Fruit fly (Drosophila melanogaster): ENCODE results near the gene Atac1.

The Atac1 gene

dm6 chr2L:6919203-6919849, 40.8 kb downstream of the Atac1 start (continued):
- TF ChIP-seq Med (GFP tag) (peak; percentile 1), MESR4 (GFP tag; optimal IDR thresholded peaks at IDR 0.05) (peak; percentile 32), sna (GFP tag; IDR thresholded peaks at IDR 0.05; ENCODE audit: partially characterized antibody) (0 out of 2 replicates have a peak, but pooled peaks have one; percentile 10), CG12391 (tag; optimal IDR thresholded peaks at IDR 0.05) (peak; percentile 27)

- peak; percentile 15 for TF ChIP-seq pfk (GFP tag; optimal IDR thresholded peaks at IDR 0.05)
- TF ChIP-seq CG5180 (GFP tag; optimal IDR thresholded peaks at IDR 0.05), result no peak
- peak; percentile 82 for TF ChIP-seq Nf-YC (tag; optimal IDR thresholded peaks at IDR 0.05)
- peak; percentile 60 for TF ChIP-seq Max (GFP tag; optimal IDR thresholded peaks at IDR 0.05)
- TF ChIP-seq Fer1 (GFP tag; optimal IDR thresholded peaks at IDR 0.05), result peak; percentile 78
- TF ChIP-seq CG34376 (GFP tag; optimal IDR thresholded peaks at IDR 0.05), result peak; percentile 33
- peak; percentile 84 for TF ChIP-seq CG3281 (GFP tag; optimal IDR thresholded peaks at IDR 0.05)
- TF ChIP-seq CG13424 (tag; optimal IDR thresholded peaks at IDR 0.05), result peak; percentile 85
- TF ChIP-seq gro (GFP tag; optimal IDR thresholded peaks at IDR 0.05), result peak; percentile 3
- peak; percentile 72 for TF ChIP-seq B-H2 (GFP tag; optimal IDR thresholded peaks at IDR 0.05)
- TF ChIP-seq CG16813 (GFP tag; IDR thresholded peaks at IDR 0.05; ENCODE audit: partially characterized antibody), result no peak
- no peak for TF ChIP-seq Dfd (GFP tag; optimal IDR thresholded peaks at IDR 0.05)
- TF ChIP-seq ttk (GFP tag; IDR thresholded peaks at IDR 0.05), result no peak
- 0 out of 3 replicates have a peak, but pooled peaks have one; percentile 44 for TF ChIP-seq H15 (GFP tag; IDR thresholded peaks at IDR 0.05)
- TF ChIP-seq Meics (GFP tag; optimal IDR thresholded peaks at IDR 0.05), result peak; percentile 83
- TF ChIP-seq CG17912 (GFP tag; optimal IDR thresholded peaks at IDR 0.05), result no peak
- no peak for TF ChIP-seq pum (GFP tag; optimal IDR thresholded peaks at IDR 0.05)
- peak; percentile 80 for TF ChIP-seq CG12391 (tag; optimal IDR thresholded peaks at IDR 0.05)
- TF ChIP-seq Hsf (GFP tag; optimal IDR thresholded peaks at IDR 0.05), result no peak
- TF ChIP-seq HHEX (GFP tag; optimal IDR thresholded peaks at IDR 0.05), result peak; percentile 78
- TF ChIP-seq CG11456 (GFP tag; IDR thresholded peaks at IDR 0.05), result 0 out of 3 replicates have a peak, but pooled peaks have one; percentile 8
- peak; percentile 4 for TF ChIP-seq Deaf1 (tag; optimal IDR thresholded peaks at IDR 0.05)
- TF ChIP-seq Hand (GFP tag; optimal IDR thresholded peaks at IDR 0.05), result peak; percentile 56
- TF ChIP-seq CG9437 (GFP tag; optimal IDR thresholded peaks at IDR 0.05), result peak; percentile 81
- peak in 1 of 3 experiments; percentile 75 for TF ChIP-seq lola (GFP tag; optimal IDR thresholded peaks at IDR 0.05)
- TF ChIP-seq CG34422 (GFP tag; IDR thresholded peaks at IDR 0.05), result peak; percentile 55; the same call in 1 of the 3 replicates
- peak; percentile 53 for TF ChIP-seq ind (GFP tag; optimal IDR thresholded peaks at IDR 0.05)
- TF ChIP-seq da (GFP tag; optimal IDR thresholded peaks at IDR 0.05), result no peak
- TF ChIP-seq CG1529 (GFP tag; optimal IDR thresholded peaks at IDR 0.05), result peak; percentile 38
- TF ChIP-seq CG4854 (GFP tag; optimal IDR thresholded peaks at IDR 0.05), result no peak
- TF ChIP-seq NFAT (GFP tag; IDR thresholded peaks at IDR 0.05), result 0 out of 2 replicates have a peak, but pooled peaks have one; percentile 30
- no peak for TF ChIP-seq Oaz (GFP tag; IDR thresholded peaks at IDR 0.05)
- peak; percentile 26 for TF ChIP-seq CG7745 (tag; optimal IDR thresholded peaks at IDR 0.05)
- peak; percentile 43 for TF ChIP-seq HLHmδ (GFP tag; optimal IDR thresholded peaks at IDR 0.05)
- no peak for TF ChIP-seq Hey (tag; optimal IDR thresholded peaks at IDR 0.05)
- TF ChIP-seq so (GFP tag; IDR thresholded peaks at IDR 0.05), result no peak
- peak; percentile 99 for TF ChIP-seq D19B (GFP tag; optimal IDR thresholded peaks at IDR 0.05)
- peak; percentile 80 for TF ChIP-seq CG10147 (GFP tag; optimal IDR thresholded peaks at IDR 0.05)
- peak; percentile 24 for TF ChIP-seq twi (tag; optimal IDR thresholded peaks at IDR 0.05)
- TF ChIP-seq trem (tag; optimal IDR thresholded peaks at IDR 0.05), result peak; percentile 36
- TF ChIP-seq CG6254 (GFP tag; optimal IDR thresholded peaks at IDR 0.05), result peak; percentile 55
- TF ChIP-seq Xrp1 (GFP tag; IDR thresholded peaks at IDR 0.05), result peak; percentile 25; the same call in 1 of the 2 replicates
- peak; percentile 19 for TF ChIP-seq Sin3A (optimal IDR thresholded peaks at IDR 0.05)
Measured at dm6 chr2L:6918517-6919202, 41.5 kb downstream of the Atac1 start, which contains the start of gene nop5. Gene nop5 (minus strand): TSS chr2L:6918743.
